Worm (Caenorhabditis elegans): Measurements from ENCODE around the gene fbxb-81.

- TF ChIP-seq mec-3 (tag; optimal IDR thresholded peaks at IDR 0.05; ENCODE audit: borderline replicate concordance) (no peak), F13H6.1 (tag; optimal IDR thresholded peaks at IDR 0.05) (no peak)
These were observed 46.2 kb downstream of the fbxb-81 start, which contains the start of gene pat-4 for ce11 chrIII:94759-95330.

Data from whole organism, late embryonic.